Fruit fly (Drosophila melanogaster) whole organism, larva: ENCODE measurements around the gene CG17562.

Experiments
- noc ChIP-seq: fragments of 200-800 bp; sonication (Bioruptor generic); optimal IDR thresholded peaks from 3 replicates; lab custom pipeline; 2019; ENCODE audit warnings: missing biosample characterization, mild to moderate bottlenecking, missing genetic modification characterization, moderate library complexity

The CG17562 gene

dm6 chr3R:16614241-16614640 is 868 bp upstream of the CG17562 start, which contains the start of gene CG10340:
Gene CG10340, minus strand, starts transcription at chr3R:16614391.
- TF ChIP-seq noc (tag; lab: Kevin White, UChicago) = no peak

DNA sequence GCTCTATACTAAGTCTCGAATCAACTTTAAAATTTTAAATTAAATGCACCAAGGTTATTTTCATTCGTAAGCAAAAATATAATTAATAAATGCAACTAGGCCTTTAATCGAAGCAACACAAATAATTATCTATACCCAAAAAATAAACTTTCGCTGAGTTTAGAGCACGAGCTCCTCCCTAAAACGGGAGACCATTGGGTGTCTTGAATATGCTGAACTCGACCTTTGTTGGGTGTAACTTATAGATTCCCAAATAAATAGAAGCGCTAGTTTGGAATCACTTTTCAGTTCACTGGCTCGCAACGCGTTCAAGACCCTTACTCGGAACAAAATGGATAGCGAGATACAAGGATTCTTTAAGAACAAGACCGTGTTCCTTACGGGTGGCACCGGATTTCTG is 2.5 kb downstream of the CG17562 start, which contains the start of gene CG17560:
TSS of gene CG17560 (plus strand) at position 301 of the 400 bp plus-strand sequence.
- TF ChIP-seq noc (tag; lab: Kevin White, UChicago) = no peak

dm6 chr3R:16620478-16620877 is 5.4 kb downstream of the CG17562 start, which contains the start of gene CG14893:
Gene CG14893, plus strand, starts transcription at chr3R:16620778.
- no peak for TF ChIP-seq noc (tag; lab: Kevin White, UChicago)

DNA sequence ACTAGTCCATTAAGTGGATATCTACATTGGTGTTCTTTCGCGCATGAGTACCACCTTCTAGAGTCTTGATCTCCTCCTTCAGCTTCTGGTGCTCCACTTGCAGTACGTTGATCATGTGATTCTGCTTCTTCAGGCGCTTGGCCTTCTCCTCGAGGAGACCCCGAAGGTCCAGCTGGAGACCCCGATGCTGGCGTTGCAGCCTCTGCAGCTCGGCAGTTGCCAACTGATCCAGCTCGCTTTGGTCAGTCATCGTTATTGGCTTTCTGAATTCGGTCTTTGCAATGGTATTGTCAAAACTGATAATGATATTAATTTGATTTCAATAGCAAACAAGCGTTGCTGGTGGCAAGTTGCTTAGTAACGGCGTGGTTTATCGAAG is 9.3 kb downstream of the CG17562 start, which contains the start of gene Ccdc114:
TSS of gene Ccdc114 (minus strand) at position 347 of the 379 bp plus-strand sequence.
- no peak for TF ChIP-seq noc (tag; lab: Kevin White, UChicago)

DNA sequence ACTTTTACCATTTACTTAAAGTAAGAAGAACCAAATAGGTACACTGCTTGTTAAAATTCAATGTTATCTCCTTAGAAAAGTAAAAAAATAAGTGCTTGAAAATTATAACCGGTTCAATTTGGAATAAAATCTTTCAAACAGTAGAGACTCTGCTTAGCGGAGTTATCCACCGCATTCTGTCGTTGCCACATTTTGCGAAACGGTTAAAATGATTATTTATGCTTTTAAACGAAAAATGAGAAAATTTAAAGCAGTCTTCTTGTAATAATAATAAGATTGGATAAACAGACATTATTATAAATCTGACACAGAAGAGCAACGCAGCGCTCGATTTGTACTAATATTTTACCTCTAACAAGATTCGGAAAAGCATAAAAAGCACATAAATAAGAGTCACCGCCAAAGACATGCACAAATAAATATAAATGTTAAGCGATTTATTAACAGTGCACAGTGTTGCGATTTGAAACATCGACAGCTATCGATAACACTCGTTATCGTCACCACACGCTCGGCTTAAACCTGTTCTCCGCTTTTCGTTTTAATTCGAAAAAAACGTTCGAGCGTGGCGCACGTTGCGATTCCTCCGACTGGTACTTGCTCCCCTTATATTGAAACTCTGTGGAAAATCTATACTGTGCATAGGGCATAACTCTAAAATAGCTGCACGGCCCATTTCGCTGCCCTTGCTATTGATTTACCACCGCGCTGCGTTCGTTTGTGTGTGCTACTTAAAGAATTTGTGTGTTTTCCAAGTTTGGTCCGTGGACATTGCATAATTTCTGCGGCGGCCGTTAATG is 9.8 kb downstream of the CG17562 start, which contains the start of gene Fas1:
TSS of gene Fas1 (plus strand) at position 489 of the 800 bp plus-strand sequence.
- no peak for TF ChIP-seq noc (tag; lab: Kevin White, UChicago)

dm6 chr3R:16625844-16626430 is 10.8 kb downstream of the CG17562 start:
- no peak for TF ChIP-seq noc (tag; lab: Kevin White, UChicago)

DNA sequence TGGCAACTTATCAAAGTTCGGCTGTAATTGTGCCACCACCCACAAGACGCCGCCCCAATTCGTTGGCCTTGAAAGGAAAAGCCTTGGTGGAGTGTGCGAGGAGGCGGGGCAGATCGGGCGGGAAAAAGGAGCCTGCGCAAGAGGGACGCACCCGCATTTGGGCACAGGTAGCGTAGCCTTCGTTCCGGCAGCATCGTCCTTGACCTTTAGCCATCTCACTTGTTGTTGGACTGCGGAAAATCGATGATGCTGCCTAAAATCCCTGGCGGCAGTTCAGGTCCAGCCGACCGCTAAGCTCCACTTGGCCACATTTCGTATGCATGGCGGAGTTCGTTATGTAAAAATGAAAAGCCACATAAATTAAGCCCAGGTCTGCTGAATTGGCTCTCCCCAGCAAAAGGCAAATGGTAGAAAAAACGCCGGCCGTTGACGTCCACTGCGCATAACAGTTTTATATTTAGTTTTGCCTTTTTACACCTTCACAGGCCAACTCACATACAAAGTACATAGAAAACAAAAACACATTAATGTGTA is 11.9 kb downstream of the CG17562 start:
- TF ChIP-seq noc (tag; lab: Kevin White, UChicago) = no peak

- TF ChIP-seq noc (tag; lab: Kevin White, UChicago) = no peak
Measured at dm6 chr3R:16630564-16630963, 15.5 kb downstream of the CG17562 start.

dm6 chr3R:16632698-16633097 is 17.6 kb downstream of the CG17562 start:
- TF ChIP-seq noc (tag; lab: Kevin White, UChicago) = no peak

- no peak for TF ChIP-seq noc (tag; lab: Kevin White, UChicago)
Measured at dm6 chr3R:16640005-16640408, 24.9 kb downstream of the CG17562 start, which contains the start of gene nonA-l. Gene nonA-l, plus strand, starts transcription at chr3R:16640205.

DNA sequence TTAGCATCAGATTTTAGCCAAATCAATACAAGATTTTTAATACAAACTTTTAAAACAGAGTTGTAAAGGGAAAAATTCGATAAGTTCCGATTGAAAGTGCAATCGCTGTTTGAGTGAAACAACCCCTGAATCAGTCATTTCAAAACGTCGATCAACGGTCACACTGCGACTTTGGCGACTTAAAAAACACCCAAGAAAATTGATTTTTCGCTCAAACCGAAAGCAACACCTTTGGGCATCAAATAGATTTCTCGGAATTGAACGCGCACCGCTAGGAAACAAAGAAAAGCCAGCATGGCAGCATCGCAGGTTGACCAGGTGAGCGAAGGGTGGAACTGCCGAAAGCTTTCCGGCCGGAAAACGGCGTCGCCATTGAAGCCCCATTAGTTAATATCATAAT is 28.5 kb downstream of the CG17562 start, which contains the start of gene Arl6IP1:
TSS of gene Arl6IP1 (plus strand) at position 15 of the 400 bp plus-strand sequence.
- TF ChIP-seq noc (tag; lab: Kevin White, UChicago) = no peak

- no peak for TF ChIP-seq noc (tag; lab: Kevin White, UChicago)
Measured at dm6 chr3R:16646952-16647715, 32.0 kb downstream of the CG17562 start, which contains the start of the genes CG10324 and CCT3. Gene CG10324, minus strand, starts transcription at chr3R:16647004. Gene CCT3, plus strand, starts transcription at chr3R:16647605.

DNA sequence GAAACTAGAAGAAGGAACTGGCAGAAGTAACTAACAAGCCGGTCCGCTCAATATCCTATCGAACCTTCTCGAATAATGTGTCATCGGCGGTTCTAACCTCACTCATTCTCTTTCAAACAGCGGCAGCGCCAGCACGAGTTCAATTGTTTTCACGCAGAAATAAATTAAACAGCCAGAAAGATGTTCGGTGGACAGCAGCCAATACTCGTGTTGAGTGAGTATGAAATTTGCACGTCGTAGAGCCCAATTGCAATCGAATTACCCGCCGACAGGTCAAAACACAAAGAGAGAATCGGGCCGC is 32.6 kb downstream of the CG17562 start:
- TF ChIP-seq noc (tag; lab: Kevin White, UChicago) = no peak

DNA sequence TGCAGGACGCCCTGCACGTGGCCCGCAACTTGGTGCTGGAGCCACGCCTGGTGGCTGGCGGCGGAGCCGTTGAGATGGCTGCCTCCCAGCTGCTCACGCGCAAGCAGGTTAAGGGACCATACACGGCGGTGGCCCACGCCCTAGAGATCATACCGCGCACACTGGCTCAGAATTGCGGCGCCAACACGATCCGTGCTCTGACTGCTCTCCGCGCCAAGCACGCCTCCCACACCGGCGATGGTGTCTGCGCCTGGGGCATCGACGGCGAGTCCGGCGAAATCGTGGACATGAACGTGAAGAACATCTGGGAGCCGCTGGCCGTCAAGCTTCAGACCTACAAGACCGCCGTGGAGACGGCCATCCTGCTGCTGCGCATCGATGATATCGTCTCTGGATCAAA is 34.2 kb downstream of the CG17562 start:
- no peak for TF ChIP-seq noc (tag; lab: Kevin White, UChicago)

dm6 chr3R:16650950-16651349 is 35.8 kb downstream of the CG17562 start, which contains the start of gene Mettl4:
Gene Mettl4, minus strand, starts transcription at chr3R:16651157.
- no peak for TF ChIP-seq noc (tag; lab: Kevin White, UChicago)
